Fruit fly (Drosophila melanogaster) whole organism, prepupa: ENCODE data around the gene CG10725.

ENCODE experiments used
- Blimp-1 ChIP-seq: fragments of 200-800 bp; sonication (Bioruptor generic); optimal IDR thresholded peaks from 3 replicates; lab custom pipeline; 2017; ENCODE audit warnings: missing biosample characterization, missing genetic modification characterization, mild to moderate bottlenecking, moderate library complexity, missing genetic modification reagents
- CG10631 ChIP-seq: fragments of 200-800 bp; sonication (Bioruptor generic); optimal IDR thresholded peaks from 2 replicates; lab custom pipeline; 2016; ENCODE audit warnings: missing biosample characterization, missing genetic modification characterization
- CG10669 ChIP-seq: fragments of 200-800 bp; sonication (Bioruptor generic); optimal IDR thresholded peaks from 3 replicates; lab custom pipeline; 2018; ENCODE audit warnings: missing biosample characterization, mild to moderate bottlenecking, missing genetic modification characterization, moderate library complexity
- CG11294 ChIP-seq: fragments of 200-800 bp; sonication (Bioruptor generic); IDR thresholded peaks from 2 replicates; pipeline ENCODE4 v1.3.6; 2022; ENCODE audit warnings: missing biosample characterization, missing genetic modification characterization
- CG11762 ChIP-seq: fragments of 200-800 bp; sonication (Bioruptor generic); optimal IDR thresholded peaks from 3 replicates; lab custom pipeline; 2016; ENCODE audit warnings: missing biosample characterization, missing genetic modification characterization; ENCODE audit not compliant: insufficient read depth
- CG11902 ChIP-seq: fragments of 200-800 bp; sonication (Bioruptor generic); optimal IDR thresholded peaks from 3 replicates; lab custom pipeline; 2016; ENCODE audit warnings: missing biosample characterization, missing genetic modification characterization
- CG15336 ChIP-seq: fragments of 200-800 bp; sonication (Bioruptor generic); IDR thresholded peaks from 2 replicates; pipeline ENCODE4 v1.3.6; 2022; ENCODE audit warnings: missing biosample characterization, missing genetic modification characterization
- CG16779 ChIP-seq: fragments of 200-800 bp; sonication (Bioruptor generic); optimal IDR thresholded peaks from 3 replicates; lab custom pipeline; 2017; ENCODE audit warnings: missing biosample characterization, mild to moderate bottlenecking, missing genetic modification characterization
- CG3032 ChIP-seq: fragments of 200-800 bp; optimal IDR thresholded peaks from 2 replicates; lab custom pipeline; 2019; ENCODE audit warnings: missing biosample characterization, mild to moderate bottlenecking, missing genetic modification characterization, moderate library complexity
- CG31627 ChIP-seq: fragments of 200-800 bp; sonication (Bioruptor generic); optimal IDR thresholded peaks from 3 replicates; lab custom pipeline; 2016; ENCODE audit warnings: missing biosample characterization, missing genetic modification characterization
- CG32006 ChIP-seq: fragments of 200-800 bp; sonication (Bioruptor generic); optimal IDR thresholded peaks from 3 replicates; lab custom pipeline; 2017; ENCODE audit warnings: missing biosample characterization, mild to moderate bottlenecking, missing genetic modification characterization
- CG34406 ChIP-seq: fragments of 200-800 bp; sonication (Bioruptor generic); optimal IDR thresholded peaks from 3 replicates; lab custom pipeline; 2016; ENCODE audit warnings: missing biosample characterization, missing genetic modification characterization
- CG3919 ChIP-seq: fragments of 200-800 bp; sonication (Bioruptor generic); optimal IDR thresholded peaks from 3 replicates; lab custom pipeline; 2016; ENCODE audit warnings: missing biosample characterization, missing genetic modification characterization
- CG4318 ChIP-seq: fragments of 200-800 bp; sonication (Bioruptor generic); optimal IDR thresholded peaks from 3 replicates; lab custom pipeline; 2017; ENCODE audit warnings: missing biosample characterization, mild to moderate bottlenecking, missing genetic modification characterization
- CG6163 ChIP-seq: fragments of 200-800 bp; sonication (Bioruptor generic); IDR thresholded peaks from 3 replicates; pipeline ENCODE4 v1.3.6; 2022; ENCODE audit warnings: missing biosample characterization, missing genetic modification characterization
- CG6276 ChIP-seq: fragments of 200-800 bp; sonication (Bioruptor generic); optimal IDR thresholded peaks from 2 replicates; lab custom pipeline; 2017; ENCODE audit warnings: missing biosample characterization, mild to moderate bottlenecking, missing genetic modification characterization
- CG6792 ChIP-seq: fragments of 200-800 bp; sonication (Bioruptor generic); optimal IDR thresholded peaks from 3 replicates; lab custom pipeline; 2016; ENCODE audit warnings: missing biosample characterization, missing genetic modification characterization
- CG6808 ChIP-seq: fragments of 200-800 bp; sonication (Bioruptor generic); optimal IDR thresholded peaks from 3 replicates; lab custom pipeline; 2017; ENCODE audit warnings: missing biosample characterization, missing genetic modification characterization, mild to moderate bottlenecking, moderate library complexity, missing genetic modification reagents
- CG6854 ChIP-seq: fragments of 200-800 bp; sonication (Bioruptor generic); optimal IDR thresholded peaks from 2 replicates; lab custom pipeline; 2017; ENCODE audit warnings: missing biosample characterization, mild to moderate bottlenecking, missing genetic modification characterization
- CG8119 ChIP-seq: fragments of 200-800 bp; sonication (Bioruptor generic); IDR thresholded peaks from 3 replicates; pipeline ENCODE4 v1.3.6; 2022; ENCODE audit warnings: missing biosample characterization, missing genetic modification characterization
- Eip78C ChIP-seq: fragments of 200-800 bp; sonication (Bioruptor generic); peaks from one replicate; lab custom pipeline; 2016; ENCODE audit warnings: missing biosample characterization, missing genetic modification characterization
- Eip93F ChIP-seq: fragments of 200-800 bp; sonication (Bioruptor generic); optimal IDR thresholded peaks from 2 replicates; lab custom pipeline; 2016; ENCODE audit warnings: missing biosample characterization, mild to moderate bottlenecking, missing genetic modification characterization
- Ets21C ChIP-seq: fragments of 200-800 bp; sonication (Bioruptor generic); optimal IDR thresholded peaks from 3 replicates; lab custom pipeline; 2016; ENCODE audit warnings: missing biosample characterization, missing genetic modification characterization
- Hr39 ChIP-seq: fragments of 200-800 bp; sonication (Bioruptor generic); optimal IDR thresholded peaks from 2 replicates; lab custom pipeline; 2016; ENCODE audit warnings: missing biosample characterization, missing genetic modification characterization
- Lpt ChIP-seq: fragments of 200-800 bp; sonication (Bioruptor generic); optimal IDR thresholded peaks from 3 replicates; lab custom pipeline; 2016; ENCODE audit warnings: missing biosample characterization, missing genetic modification characterization
- Met ChIP-seq: fragments of 200-800 bp; sonication (Bioruptor generic); optimal IDR thresholded peaks from 3 replicates; lab custom pipeline; 2016; ENCODE audit warnings: missing biosample characterization, missing genetic modification characterization
- OdsH ChIP-seq: fragments of 200-800 bp; sonication (Bioruptor generic); optimal IDR thresholded peaks from 3 replicates; lab custom pipeline; 2016; ENCODE audit warnings: missing biosample characterization, missing genetic modification characterization
- Smox ChIP-seq: fragments of 200-800 bp; sonication (Bioruptor generic); optimal IDR thresholded peaks from 3 replicates; lab custom pipeline; 2016; ENCODE audit warnings: missing biosample characterization, missing genetic modification characterization
- Sox14 ChIP-seq: fragments of 200-800 bp; sonication (Bioruptor generic); optimal IDR thresholded peaks from 3 replicates; lab custom pipeline; 2016; ENCODE audit warnings: missing biosample characterization, missing genetic modification characterization
- achi ChIP-seq: fragments of 200-800 bp; sonication (Bioruptor generic); optimal IDR thresholded peaks from 3 replicates; lab custom pipeline; 2016; ENCODE audit warnings: missing biosample characterization, missing genetic modification characterization
- acj6 ChIP-seq: fragments of 200-800 bp; sonication (Bioruptor generic); optimal IDR thresholded peaks from 3 replicates; lab custom pipeline; 2016; ENCODE audit warnings: missing biosample characterization, missing genetic modification characterization
- cyc ChIP-seq: fragments of 200-800 bp; sonication (Bioruptor generic); optimal IDR thresholded peaks from 3 replicates; lab custom pipeline; 2016; ENCODE audit warnings: missing biosample characterization, missing genetic modification characterization
- dac ChIP-seq: fragments of 200-800 bp; sonication (Bioruptor generic); optimal IDR thresholded peaks from 2 replicates; lab custom pipeline; 2017; ENCODE audit warnings: missing biosample characterization, mild to moderate bottlenecking, missing genetic modification characterization
- dsx ChIP-seq: fragments of 200-800 bp; optimal IDR thresholded peaks from 3 replicates; lab custom pipeline; 2019; ENCODE audit warnings: missing biosample characterization, mild to moderate bottlenecking, missing genetic modification characterization, moderate library complexity; ENCODE audit not compliant: poor library complexity, severe bottlenecking
- eg ChIP-seq: fragments of 200-800 bp; sonication (Bioruptor generic); IDR thresholded peaks from 3 replicates; pipeline ENCODE4 v1.3.6; 2022; ENCODE audit warnings: missing biosample characterization, missing genetic modification characterization
- esn ChIP-seq: fragments of 200-800 bp; sonication (Bioruptor generic); optimal IDR thresholded peaks from 2 replicates; lab custom pipeline; 2016; ENCODE audit warnings: missing biosample characterization, mild to moderate bottlenecking, missing genetic modification characterization, moderate library complexity
- fd85E ChIP-seq: fragments of 200-800 bp; sonication (Bioruptor generic); optimal IDR thresholded peaks from 3 replicates; lab custom pipeline; 2016; ENCODE audit warnings: missing biosample characterization, missing genetic modification characterization
- fkh ChIP-seq: fragments of 200-800 bp; sonication (Bioruptor generic); optimal IDR thresholded peaks from 3 replicates; lab custom pipeline; 2017; ENCODE audit warnings: missing biosample characterization, mild to moderate bottlenecking, missing genetic modification characterization, moderate library complexity
- lz ChIP-seq: fragments of 200-800 bp; sonication (Bioruptor generic); optimal IDR thresholded peaks from 3 replicates; lab custom pipeline; 2016; ENCODE audit warnings: missing biosample characterization, missing genetic modification characterization
- net ChIP-seq: fragments of 200-800 bp; sonication (Bioruptor generic); optimal IDR thresholded peaks from 3 replicates; lab custom pipeline; 2016; ENCODE audit warnings: missing biosample characterization, missing genetic modification characterization
- pdm3 ChIP-seq: fragments of 200-800 bp; sonication (Bioruptor generic); optimal IDR thresholded peaks from 3 replicates; lab custom pipeline; 2016; ENCODE audit warnings: missing biosample characterization, missing genetic modification characterization
- salr ChIP-seq, 2 experiments: fragments of 200-800 bp; sonication (Bioruptor generic); optimal IDR thresholded peaks; 3 replicates each; lab custom pipeline; 2016 to 2018; ENCODE audit warnings: missing biosample characterization in 2 of 2, missing genetic modification characterization in 2 of 2, mild to moderate bottlenecking in 1 of 2
- spab ChIP-seq: fragments of 200-800 bp; sonication (Bioruptor generic); optimal IDR thresholded peaks from 2 replicates; lab custom pipeline; 2017; ENCODE audit warnings: missing biosample characterization, mild to moderate bottlenecking, missing genetic modification characterization, missing genetic modification reagents
- ss ChIP-seq, 2 experiments: fragments of 200-800 bp; sonication (Bioruptor generic); optimal IDR thresholded peaks; 2 replicates in 1 of 2; 3 replicates in 1 of 2; lab custom pipeline; 2017 to 2018; ENCODE audit warnings: mild to moderate bottlenecking in 2 of 2, missing biosample characterization in 2 of 2, missing genetic modification characterization in 2 of 2, moderate library complexity in 1 of 2
- svp ChIP-seq: fragments of 200-800 bp; sonication (Bioruptor generic); peaks from one replicate; lab custom pipeline; 2016; ENCODE audit warnings: missing biosample characterization, missing genetic modification characterization
- vri ChIP-seq: fragments of 200-800 bp; sonication (Bioruptor generic); optimal IDR thresholded peaks from 3 replicates; lab custom pipeline; 2016; ENCODE audit warnings: missing biosample characterization, mild to moderate bottlenecking, missing genetic modification characterization

CG10725 gene

dm6 chr3L:13486041-13486859, 48.5 kb downstream of the CG10725 start, which contains the start of the genes Abp1 and Tgi:
TSS of gene Abp1 (minus strand) at chr3L:13486280.
TSS of gene Tgi (plus strand) at chr3L:13486797.
- TF ChIP-seq svp (GFP tag; lab: Kevin White, UChicago) = peak; percentile 29
- TF ChIP-seq CG31627 = peak; percentile 4
- peak; percentile 75 for TF ChIP-seq fkh (GFP tag; lab: Kevin White, UChicago)
- no peak for TF ChIP-seq Eip93F (GFP tag; lab: Kevin White, UChicago)
- TF ChIP-seq Sox14 = peak; percentile 57
- peak; percentile 4 for TF ChIP-seq Hr39
- peak; percentile 2 for TF ChIP-seq esn
- peak; percentile 3 for TF ChIP-seq lz (GFP tag; lab: Kevin White, UChicago)
- peak; percentile 34 for TF ChIP-seq CG6854 (GFP tag; lab: Kevin White, UChicago)
- TF ChIP-seq Eip78C (GFP tag; lab: Kevin White, UChicago) = peak; percentile 64
- TF ChIP-seq acj6 (GFP tag; lab: Kevin White, UChicago) = no peak
- TF ChIP-seq pdm3 (GFP tag; lab: Kevin White, UChicago) = no peak

DNA sequence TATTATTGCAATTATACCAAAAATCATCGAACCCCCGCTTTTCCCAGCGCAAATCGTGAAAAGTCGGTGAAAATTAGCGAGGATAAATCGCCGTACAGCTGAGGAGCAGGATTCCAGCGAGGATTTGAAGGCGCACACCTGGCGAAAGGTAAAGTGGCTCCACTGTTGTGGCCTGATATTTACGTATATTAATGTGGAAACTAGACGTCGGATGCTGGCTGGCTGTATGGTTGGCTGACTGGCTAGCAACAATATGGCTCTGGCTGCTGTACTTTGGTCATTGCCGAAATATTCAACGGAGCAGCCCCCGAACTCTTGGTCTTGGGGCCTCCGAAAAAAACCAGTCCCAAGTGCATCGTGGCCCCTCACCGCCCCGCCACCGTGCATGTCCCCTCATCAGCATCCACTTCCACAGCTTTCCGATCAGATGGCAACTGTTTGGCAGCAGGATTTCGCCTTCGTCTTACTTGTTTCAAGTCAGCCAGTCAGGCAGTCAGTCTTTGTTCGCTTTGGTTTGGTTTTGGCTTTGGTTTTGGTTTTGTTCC, 49.2 kb downstream of the CG10725 start:
- TF ChIP-seq fd85E (no peak), Lpt (GFP tag; lab: Kevin White, UChicago) (peak; percentile 29), ss (GFP tag; optimal IDR thresholded peaks at IDR 0.05; lab: Kevin White, UChicago) (peak; percentile 50 to 53), CG6163 (GFP tag; lab: Robert Waterston, UW) (peak; percentile 30; the same call in 1 of the 3 replicates), lz (GFP tag; lab: Kevin White, UChicago) (no peak), CG34406 (GFP tag; lab: Kevin White, UChicago) (no peak), Eip78C (GFP tag; lab: Kevin White, UChicago) (peak; percentile 58), spab (GFP tag; lab: Kevin White, UChicago) (no peak), Eip93F (GFP tag; lab: Kevin White, UChicago) (no peak), salr (GFP tag; optimal IDR thresholded peaks at IDR 0.05; lab: Kevin White, UChicago) (no peak), CG11294 (no peak), CG4318 (GFP tag; lab: Kevin White, UChicago) (no peak), CG10631 (GFP tag; lab: Kevin White, UChicago) (no peak), dac (GFP tag; lab: Kevin White, UChicago) (no peak), Blimp-1 (GFP tag; lab: Kevin White, UChicago) (no peak), cyc (no peak), achi (GFP tag; lab: Kevin White, UChicago) (no peak), CG6854 (GFP tag; lab: Kevin White, UChicago) (peak; percentile 74), Met (no peak), fkh (GFP tag; lab: Kevin White, UChicago) (no peak), Sox14 (no peak), Hr39 (no peak), CG32006 (GFP tag; lab: Kevin White, UChicago) (no peak), CG11762 (GFP tag; lab: Kevin White, UChicago) (no peak), CG3919 (peak; percentile 17), eg (0 out of 3 replicates have a peak, but pooled peaks have one; percentile 10), vri (GFP tag; lab: Kevin White, UChicago) (no peak), CG16779 (peak; percentile 19), Ets21C (GFP tag; lab: Kevin White, UChicago) (no peak), Smox (GFP tag; lab: Kevin White, UChicago) (no peak), CG10669 (GFP tag; lab: Kevin White, UChicago) (no peak), dsx (no peak), CG3032 (tag; lab: Kevin White, UChicago) (no peak), CG8119 (peak; percentile 56; the same call in 1 of the 3 replicates), CG6792 (no peak), CG6276 (GFP tag; lab: Kevin White, UChicago) (peak; percentile 62), OdsH (GFP tag; lab: Kevin White, UChicago) (no peak), CG15336 (GFP tag; lab: Robert Waterston, UW) (no peak), CG11902 (GFP tag; lab: Kevin White, UChicago) (no peak), net (GFP tag; lab: Kevin White, UChicago) (peak; percentile 5), CG6808 (GFP tag; lab: Kevin White, UChicago) (peak; percentile 15)
